Fruit fly (Drosophila melanogaster) whole organism, wandering third instar larva: ENCODE results near the gene Nmd3.

Experiments used
- Abd-B ChIP-seq: fragments of >200 bp; optimal IDR thresholded peaks from 2 replicates; lab custom pipeline; 2017; ENCODE audit warnings: missing biosample characterization, missing genetic modification characterization
- CG32264 ChIP-seq: fragments of 200-800 bp; sonication (Bioruptor generic); optimal IDR thresholded peaks from 2 replicates; lab custom pipeline; 2016; ENCODE audit warnings: missing biosample characterization, missing genetic modification characterization
- CG9705 ChIP-seq: fragments of 200-800 bp; sonication (Bioruptor generic); optimal IDR thresholded peaks from 2 replicates; lab custom pipeline; 2018; ENCODE audit warnings: missing biosample characterization, mild to moderate bottlenecking, missing genetic modification characterization
- CrebA ChIP-seq: fragments of 200-800 bp; sonication (Bioruptor generic); optimal IDR thresholded peaks from 2 replicates; lab custom pipeline; 2016; ENCODE audit warnings: missing biosample characterization, mild to moderate bottlenecking, missing genetic modification characterization, borderline replicate concordance
- Dfd ChIP-seq: fragments of >200 bp; optimal IDR thresholded peaks from 2 replicates; lab custom pipeline; 2017; ENCODE audit warnings: missing biosample characterization, missing genetic modification characterization
- Dif ChIP-seq: fragments of 200-275, 200-300 bp; sonication (Bioruptor generic); optimal IDR thresholded peaks from 2 replicates; lab custom pipeline; 2018; ENCODE audit warnings: missing biosample characterization, missing genetic modification characterization; ENCODE audit not compliant: partially characterized antibody
- GATAd ChIP-seq: sonication (Bioruptor generic); optimal IDR thresholded peaks from 2 replicates; lab custom pipeline; 2016; ENCODE audit warnings: missing biosample characterization, missing genetic modification characterization
- HLH106 ChIP-seq: fragments of 200-800 bp; optimal IDR thresholded peaks from 3 replicates; lab custom pipeline; 2019; ENCODE audit warnings: missing biosample characterization, mild to moderate bottlenecking, missing genetic modification characterization, moderate library complexity
- Hnf4 ChIP-seq: fragments of 200-800 bp; sonication (Bioruptor generic); optimal IDR thresholded peaks from 2 replicates; lab custom pipeline; 2016; ENCODE audit warnings: missing biosample characterization, mild to moderate bottlenecking, missing genetic modification characterization
- Hr78 ChIP-seq: fragments of >200 bp; optimal IDR thresholded peaks from 2 replicates; lab custom pipeline; 2017; ENCODE audit warnings: missing biosample characterization, missing genetic modification characterization
- Hr83 ChIP-seq: fragments of 200-300 bp; sonication (Bioruptor generic); optimal IDR thresholded peaks from 2 replicates; lab custom pipeline; 2016; ENCODE audit warnings: missing biosample characterization, mild to moderate bottlenecking, missing genetic modification characterization, moderate library complexity; ENCODE audit not compliant: poor library complexity, severe bottlenecking
- Jra ChIP-seq: sonication (Bioruptor generic); optimal IDR thresholded peaks from 2 replicates; lab custom pipeline; 2016; ENCODE audit warnings: missing biosample characterization, missing genetic modification characterization
- Myc ChIP-seq: fragments of >200 bp; optimal IDR thresholded peaks from 2 replicates; lab custom pipeline; 2017
- N ChIP-seq: fragments of >200 bp; optimal IDR thresholded peaks from 2 replicates; lab custom pipeline; 2018; ENCODE audit warnings: missing biosample characterization, missing external identifiers, missing genetic modification characterization
- OdsH ChIP-seq: fragments of 200-800 bp; sonication (Bioruptor generic); optimal IDR thresholded peaks from 2 replicates; lab custom pipeline; 2016; ENCODE audit warnings: missing biosample characterization, mild to moderate bottlenecking, missing genetic modification characterization
- Rel ChIP-seq, 2 experiments: fragments of 200-800 bp; sonication (Bioruptor generic) in 1 of 2; optimal IDR thresholded peaks; 2 replicates in 1 of 2; 3 replicates in 1 of 2; lab custom pipeline; 2016 to 2019; ENCODE audit warnings: mild to moderate bottlenecking in 2 of 2, missing biosample characterization in 2 of 2, missing genetic modification characterization in 2 of 2, moderate library complexity in 1 of 2
- Sp1 ChIP-seq: fragments of 200-800 bp; sonication (Bioruptor generic); optimal IDR thresholded peaks from 3 replicates; lab custom pipeline; 2019; ENCODE audit warnings: missing biosample characterization, mild to moderate bottlenecking, missing genetic modification characterization, moderate library complexity
- Vsx2 ChIP-seq: fragments of 200-300, 225-300 bp; sonication (Bioruptor generic); optimal IDR thresholded peaks from 2 replicates; lab custom pipeline; 2018; ENCODE audit warnings: missing biosample characterization, missing genetic modification characterization; ENCODE audit not compliant: partially characterized antibody
- br ChIP-seq: fragments of 200-800 bp; sonication (Bioruptor generic); optimal IDR thresholded peaks from 2 replicates; lab custom pipeline; 2016; ENCODE audit warnings: missing biosample characterization, missing genetic modification characterization
- brk ChIP-seq: fragments of 200-800 bp; sonication (Bioruptor generic); optimal IDR thresholded peaks from 2 replicates; lab custom pipeline; 2016; ENCODE audit warnings: missing biosample characterization, mild to moderate bottlenecking, missing genetic modification characterization
- dl ChIP-seq, 2 experiments: fragments of 175-275, 200-275 bp in 1 of 2; fragments of 200-275 bp in 1 of 2; sonication (Bioruptor generic); optimal IDR thresholded peaks; lab custom pipeline; 2018; ENCODE audit warnings: mild to moderate bottlenecking in 2 of 2, missing biosample characterization in 2 of 2, missing genetic modification characterization in 2 of 2, moderate library complexity in 2 of 2; ENCODE audit not compliant: partially characterized antibody in 2 of 2, insufficient read depth in 1 of 2
- dmrt93B ChIP-seq: fragments of 200-800 bp; sonication (Bioruptor generic); optimal IDR thresholded peaks from 2 replicates; lab custom pipeline; 2018; ENCODE audit warnings: missing biosample characterization, mild to moderate bottlenecking, missing genetic modification characterization
- dsf ChIP-seq: sonication (Bioruptor generic); optimal IDR thresholded peaks from 2 replicates; lab custom pipeline; 2016; ENCODE audit warnings: missing biosample characterization, missing genetic modification characterization, borderline replicate concordance
- ey ChIP-seq: fragments of 200-800 bp; sonication (Bioruptor generic); optimal IDR thresholded peaks from 2 replicates; lab custom pipeline; 2016; ENCODE audit warnings: missing biosample characterization, missing genetic modification characterization
- foxo ChIP-seq, 2 experiments: fragments of 200-800 bp; sonication (Bioruptor generic); optimal IDR thresholded peaks; 2 replicates in 1 of 2; 3 replicates in 1 of 2; lab custom pipeline; 2016 to 2017; ENCODE audit warnings: missing biosample characterization in 2 of 2, missing genetic modification characterization in 2 of 2
- fru ChIP-seq: fragments of 200-800 bp; sonication (Bioruptor generic); optimal IDR thresholded peaks from 3 replicates; lab custom pipeline; 2016; ENCODE audit warnings: missing biosample characterization, mild to moderate bottlenecking, missing genetic modification characterization
- h ChIP-seq: fragments of 200-800 bp; sonication (Bioruptor generic); optimal IDR thresholded peaks from 3 replicates; lab custom pipeline; 2016; ENCODE audit warnings: missing biosample characterization, mild to moderate bottlenecking, missing genetic modification characterization
- jim ChIP-seq: fragments of 175-275, 200-325 bp; sonication (Bioruptor generic); optimal IDR thresholded peaks from 2 replicates; lab custom pipeline; 2016; ENCODE audit warnings: missing biosample characterization, mild to moderate bottlenecking, missing genetic modification characterization
- pan ChIP-seq: fragments of >200 bp; optimal IDR thresholded peaks from 2 replicates; lab custom pipeline; 2017
- psq ChIP-seq: fragments of 200-800 bp; sonication (Bioruptor generic); optimal IDR thresholded peaks from 3 replicates; lab custom pipeline; 2017; ENCODE audit warnings: missing biosample characterization, mild to moderate bottlenecking, missing genetic modification characterization, moderate library complexity
- rgr ChIP-seq: fragments of 200-800 bp; sonication (Bioruptor generic); optimal IDR thresholded peaks from 3 replicates; lab custom pipeline; 2016; ENCODE audit warnings: missing biosample characterization, mild to moderate bottlenecking, missing genetic modification characterization
- sage ChIP-seq: fragments of 200-800 bp; sonication (Bioruptor generic); optimal IDR thresholded peaks from 2 replicates; lab custom pipeline; 2016; ENCODE audit warnings: missing biosample characterization, mild to moderate bottlenecking, missing genetic modification characterization
- sv ChIP-seq: fragments of 200-800 bp; sonication (Bioruptor generic); optimal IDR thresholded peaks from 3 replicates; lab custom pipeline; 2016; ENCODE audit warnings: missing biosample characterization, missing genetic modification characterization
- tai ChIP-seq: sonication (Bioruptor generic); optimal IDR thresholded peaks from 2 replicates; lab custom pipeline; 2016; ENCODE audit warnings: missing biosample characterization, missing genetic modification characterization
- usp ChIP-seq: fragments of >200 bp; optimal IDR thresholded peaks from 2 replicates; lab custom pipeline; 2017; ENCODE audit warnings: missing biosample characterization, missing genetic modification characterization

The Nmd3 gene

dm6 chrX:2184563-2184962, at the start of gene Nmd3, which contains the start of gene CG17776:
Gene Nmd3 (minus strand): TSS chrX:2184668.
Gene CG17776 (plus strand): TSS chrX:2184725.
- no peak for TF ChIP-seq tai (GFP tag; lab: Kevin White, UChicago)
- no peak for TF ChIP-seq CrebA (GFP tag; lab: Kevin White, UChicago)
- no peak for TF ChIP-seq CG32264
- TF ChIP-seq HLH106 (tag; lab: Kevin White, UChicago), result peak; percentile 27
- no peak for TF ChIP-seq Rel (GFP tag; optimal IDR thresholded peaks at IDR 0.05; lab: Kevin White, UChicago)
- TF ChIP-seq Rel (tag; optimal IDR thresholded peaks at IDR 0.05; lab: Kevin White, UChicago), result peak; percentile 55
- no peak for TF ChIP-seq br (GFP tag; lab: Kevin White, UChicago)
- TF ChIP-seq sv (GFP tag; lab: Kevin White, UChicago), result no peak
- peak in 1 of 2 experiments; percentile 13 for TF ChIP-seq foxo (GFP tag; optimal IDR thresholded peaks at IDR 0.05; lab: Kevin White, UChicago)
- no peak for TF ChIP-seq Hnf4 (GFP tag; lab: Kevin White, UChicago)
- TF ChIP-seq N, result no peak
- TF ChIP-seq Jra (GFP tag; lab: Kevin White, UChicago), result no peak
- TF ChIP-seq dsf (GFP tag; lab: Kevin White, UChicago), result no peak
- peak; percentile 8 for TF ChIP-seq rgr (GFP tag; lab: Kevin White, UChicago)
- no peak for TF ChIP-seq ey (GFP tag; lab: Kevin White, UChicago)
- no peak for TF ChIP-seq jim (GFP tag; lab: Kevin White, UChicago)
- TF ChIP-seq fru (GFP tag; lab: Kevin White, UChicago), result no peak
- no peak for TF ChIP-seq brk (GFP tag; lab: Kevin White, UChicago)
- TF ChIP-seq Vsx2 (GFP tag; lab: Kevin White, UChicago), result no peak
- TF ChIP-seq usp, result no peak
- no peak for TF ChIP-seq Hr78 (GFP tag; lab: Kevin White, UChicago)
- TF ChIP-seq Myc, result peak; percentile 97
- TF ChIP-seq Sp1 (GFP tag; lab: Kevin White, UChicago), result peak; percentile 1
- TF ChIP-seq, all 38 proteins: peak for 6

dm6 chrX:2225138-2225537, 40.7 kb upstream of the Nmd3 start, which contains the start of gene pcx:
Gene pcx (plus strand): TSS chrX:2225296.
- TF ChIP-seq Dif (GFP tag; lab: Kevin White, UChicago) (peak; percentile 43), dsf (GFP tag; lab: Kevin White, UChicago) (no peak), OdsH (GFP tag; lab: Kevin White, UChicago) (no peak), brk (GFP tag; lab: Kevin White, UChicago) (no peak), fru (GFP tag; lab: Kevin White, UChicago) (no peak), dl (GFP tag; optimal IDR thresholded peaks at IDR 0.05; lab: Kevin White, UChicago; ENCODE audit: insufficient read depth in 1 of 2, partially characterized antibody in 2 of 2) (no peak)
- TF ChIP-seq, all 38 proteins: peak for 1

dm6 chrX:2223454-2223853, 39.0 kb upstream of the Nmd3 start, which contains the start of gene CG14052:
Gene CG14052 (plus strand): TSS chrX:2223754.
- TF ChIP-seq Hr78 (GFP tag; lab: Kevin White, UChicago) (no peak), sv (GFP tag; lab: Kevin White, UChicago) (no peak), Rel (GFP tag; optimal IDR thresholded peaks at IDR 0.05; lab: Kevin White, UChicago) (no peak), Rel (tag; optimal IDR thresholded peaks at IDR 0.05; lab: Kevin White, UChicago) (no peak)

dm6 chrX:2222181-2222790, 37.8 kb upstream of the Nmd3 start, which contains the start of gene Vinc:
Gene Vinc (minus strand): TSS chrX:2222567.
- TF ChIP-seq Dif (GFP tag; lab: Kevin White, UChicago), result peak; percentile 40
- TF ChIP-seq brk (GFP tag; lab: Kevin White, UChicago), result no peak
- TF ChIP-seq dmrt93B, result no peak
- no peak for TF ChIP-seq sage (GFP tag; lab: Kevin White, UChicago)
- peak; percentile 79 for TF ChIP-seq CG32264
- no peak for TF ChIP-seq Hnf4 (GFP tag; lab: Kevin White, UChicago)
- TF ChIP-seq CG9705, result peak; percentile 85
- TF ChIP-seq rgr (GFP tag; lab: Kevin White, UChicago), result peak; percentile 78
- peak; percentile 82 for TF ChIP-seq ey (GFP tag; lab: Kevin White, UChicago)
- peak; percentile 93 for TF ChIP-seq psq (GFP tag; lab: Kevin White, UChicago)
- no peak for TF ChIP-seq pan (lab: Kevin White, UChicago)
- TF ChIP-seq Vsx2 (GFP tag; lab: Kevin White, UChicago), result no peak
- TF ChIP-seq Dfd (GFP tag; lab: Kevin White, UChicago), result no peak
- TF ChIP-seq OdsH (GFP tag; lab: Kevin White, UChicago), result peak; percentile 63
- TF ChIP-seq CrebA (GFP tag; lab: Kevin White, UChicago), result no peak
- no peak for TF ChIP-seq N
- TF ChIP-seq Jra (GFP tag; lab: Kevin White, UChicago), result peak; percentile 86
- TF ChIP-seq sv (GFP tag; lab: Kevin White, UChicago), result peak; percentile 66
- no peak for TF ChIP-seq dsf (GFP tag; lab: Kevin White, UChicago)
- TF ChIP-seq HLH106 (tag; lab: Kevin White, UChicago), result peak; percentile 92
- TF ChIP-seq br (GFP tag; lab: Kevin White, UChicago), result peak; percentile 88
- TF ChIP-seq fru (GFP tag; lab: Kevin White, UChicago), result peak; percentile 95
- peak; percentile 40 for TF ChIP-seq Rel (GFP tag; optimal IDR thresholded peaks at IDR 0.05; lab: Kevin White, UChicago)
- peak; percentile 97 for TF ChIP-seq Rel (tag; optimal IDR thresholded peaks at IDR 0.05; lab: Kevin White, UChicago)
- TF ChIP-seq Sp1 (GFP tag; lab: Kevin White, UChicago), result peak; percentile 82
- TF ChIP-seq Hr83, result peak; percentile 86
- TF ChIP-seq jim (GFP tag; lab: Kevin White, UChicago), result no peak
- TF ChIP-seq Abd-B (GFP tag; lab: Kevin White, UChicago), result no peak
- no peak for TF ChIP-seq GATAd (GFP tag; lab: Kevin White, UChicago)
- TF ChIP-seq foxo (GFP tag; optimal IDR thresholded peaks at IDR 0.05; lab: Kevin White, UChicago), result peak in 1 of 2 experiments; percentile 93
- TF ChIP-seq h (GFP tag; lab: Kevin White, UChicago), result peak; percentile 93
- no peak for TF ChIP-seq dl (GFP tag; optimal IDR thresholded peaks at IDR 0.05; lab: Kevin White, UChicago; ENCODE audit: insufficient read depth in 1 of 2, partially characterized antibody in 2 of 2)
